Worm (Caenorhabditis elegans) whole organism, L3 larva: ENCODE data around the gene F18H3.4.

ENCODE experiments used
- ama-1 ChIP-seq: fragments of 150-350 bp; optimal IDR thresholded peaks from 2 replicates; lab custom pipeline; 2018
- elt-1 ChIP-seq: fragments of 150-350 bp; optimal IDR thresholded peaks from 2 replicates; lab custom pipeline; 2014; ENCODE audit warnings: missing biosample characterization, missing genetic modification characterization
- lin-15B ChIP-seq: fragments of 150-350 bp; optimal IDR thresholded peaks from 2 replicates; lab custom pipeline; 2014; ENCODE audit warnings: missing biosample characterization, missing genetic modification characterization
- nfya-1 ChIP-seq: sonication (generic microtip); optimal IDR thresholded peaks from 2 replicates; lab custom pipeline; 2017; ENCODE audit warnings: missing genetic modification characterization, mild to moderate bottlenecking, missing compliant biosample characterization, antibody characterized with exemption, moderate library complexity; ENCODE audit not compliant: insufficient read depth
- unc-62 ChIP-seq: fragments of 150-350 bp; sonication (generic microtip); optimal IDR thresholded peaks from 4 replicates; lab custom pipeline; 2014; ENCODE audit warnings: missing biosample characterization, missing genetic modification reagents, missing genetic modification characterization

DNA sequence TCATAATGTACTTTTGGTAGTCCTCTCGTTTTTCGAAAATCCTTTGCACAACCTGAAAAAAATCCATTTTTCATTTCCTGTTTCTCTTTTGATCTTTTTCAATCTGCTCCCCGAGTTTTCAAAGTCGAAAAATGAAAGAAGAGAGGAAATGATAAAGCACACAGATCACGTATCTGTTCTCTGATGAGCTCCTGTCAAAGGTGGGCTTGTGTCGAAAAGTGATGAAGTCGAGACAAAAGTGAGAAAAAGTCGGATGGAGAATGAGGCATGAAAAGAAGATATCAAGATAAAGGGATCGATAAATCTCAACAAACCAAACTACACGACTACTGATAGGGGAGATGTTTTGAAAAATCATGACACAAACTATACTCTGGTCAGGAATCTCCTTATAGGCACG lies 26.2 kb downstream of the F18H3.4 start:
- no peak for TF ChIP-seq lin-15B (tag; lab: Kevin White, UChicago)
- TF ChIP-seq ama-1 (lab: Kevin White, UChicago) = no peak
- TF ChIP-seq nfya-1 (tag; lab: Kevin White, UChicago) = peak; percentile 8
- no peak for TF ChIP-seq unc-62 (GFP tag; lab: Kevin White, UChicago)
- no peak for TF ChIP-seq elt-1
